Fruit fly (Drosophila melanogaster): ENCODE data around the gene CG3062.
A peak's percentile ranks its signal among the peaks of the same experiment; 100 is the strongest.

CG3062 gene

dm6 chrX:4684444-4684924 lies 39.8 kb upstream of the CG3062 start (continued):
- TF ChIP-seq dpn (GFP tag; optimal IDR thresholded peaks at IDR 0.05) (peak; percentile 86 to 89), Fer3 (tag; optimal IDR thresholded peaks at IDR 0.05) (peak; percentile 83), slou (GFP tag; optimal IDR thresholded peaks at IDR 0.05) (peak; percentile 62), Hmr (GFP tag; optimal IDR thresholded peaks at IDR 0.05) (peak; percentile 91), maf-S (GFP tag; optimal IDR thresholded peaks at IDR 0.05) (peak; percentile 76), Hr3 (GFP tag; optimal IDR thresholded peaks at IDR 0.05) (peak; percentile 71), CG4282 (GFP tag; optimal IDR thresholded peaks at IDR 0.05) (peak; percentile 82), Doc3 (GFP tag; IDR thresholded peaks at IDR 0.05; ENCODE audit: partially characterized antibody) (peak; percentile 79), tin (GFP tag; optimal IDR thresholded peaks at IDR 0.05) (peak; percentile 84), CG14965 (GFP tag; optimal IDR thresholded peaks at IDR 0.05; ENCODE audit: borderline replicate concordance) (no peak), Nf-YB (GFP tag; optimal IDR thresholded peaks at IDR 0.05) (peak; percentile 79), psq (GFP tag; optimal IDR thresholded peaks at IDR 0.05) (peak; percentile 57), HLH3B (GFP tag; IDR thresholded peaks at IDR 0.05) (peak; percentile 88), CG1832 (GFP tag; optimal IDR thresholded peaks at IDR 0.05) (peak; percentile 98), CG1233 (GFP tag; optimal IDR thresholded peaks at IDR 0.05) (peak; percentile 73), D (optimal IDR thresholded peaks at IDR 0.05) (peak; percentile 52), D (GFP tag; optimal IDR thresholded peaks at IDR 0.05) (peak; percentile 60), GATAe (GFP tag; conservative IDR thresholded peaks at IDR 0.05) (peak; percentile 72; the same call in 1 of the 2 replicates), Lim3 (GFP tag; IDR thresholded peaks at IDR 0.05) (peak; percentile 66), CG1602 (GFP tag; optimal IDR thresholded peaks at IDR 0.05) (peak; percentile 70), mld (GFP tag; IDR thresholded peaks at IDR 0.05; ENCODE audit: partially characterized antibody) (peak; percentile 73; the same call in 1 of the 3 replicates), CG13123 (GFP tag; optimal IDR thresholded peaks at IDR 0.05) (peak; percentile 66), ewg (GFP tag; optimal IDR thresholded peaks at IDR 0.05) (peak; percentile 64), pnt (GFP tag; optimal IDR thresholded peaks at IDR 0.05) (peak; percentile 73), bab2 (GFP tag; optimal IDR thresholded peaks at IDR 0.05) (peak; percentile 85), CG8089 (GFP tag; optimal IDR thresholded peaks at IDR 0.05) (peak; percentile 65), sqz (GFP tag; optimal IDR thresholded peaks at IDR 0.05) (peak; percentile 76), twi (tag; optimal IDR thresholded peaks at IDR 0.05) (peak; percentile 90), CG9876 (GFP tag; optimal IDR thresholded peaks at IDR 0.05) (peak; percentile 84), pan (optimal IDR thresholded peaks at IDR 0.05) (no peak), pan (GFP tag; optimal IDR thresholded peaks at IDR 0.05 in 1 of 2, IDR thresholded peaks at IDR 0.05 in 1 of 2) (peak in 1 of 2 experiments; percentile 93), CG2678 (tag; optimal IDR thresholded peaks at IDR 0.05) (peak; percentile 84), CG3281 (GFP tag; optimal IDR thresholded peaks at IDR 0.05) (peak; percentile 76), CG16813 (GFP tag; IDR thresholded peaks at IDR 0.05; ENCODE audit: partially characterized antibody) (peak; percentile 89), HHEX (GFP tag; optimal IDR thresholded peaks at IDR 0.05) (peak; percentile 81), CG4617 (GFP tag; optimal IDR thresholded peaks at IDR 0.05; ENCODE audit: borderline replicate concordance) (peak; percentile 78), MBD-R2 (GFP tag; IDR thresholded peaks at IDR 0.05) (peak; percentile 81), CG14441 (GFP tag; IDR thresholded peaks at IDR 0.05) (peak; percentile 92), D19A (tag; optimal IDR thresholded peaks at IDR 0.05) (peak; percentile 45), zf30C (GFP tag; optimal IDR thresholded peaks at IDR 0.05) (peak; percentile 52), CG43689 (GFP tag; IDR thresholded peaks at IDR 0.05) (peak; percentile 46; the same call in 1 of the 2 replicates), Max (GFP tag; optimal IDR thresholded peaks at IDR 0.05) (peak; percentile 39), slbo (GFP tag; IDR thresholded peaks at IDR 0.05) (peak; percentile 96), schlank (tag; optimal IDR thresholded peaks at IDR 0.05) (peak; percentile 81), CG32767 (GFP tag; IDR thresholded peaks at IDR 0.05) (peak; percentile 92), CG2202 (tag; optimal IDR thresholded peaks at IDR 0.05) (no peak), CG17568 (GFP tag; optimal IDR thresholded peaks at IDR 0.05) (peak; percentile 57), sens (GFP tag) (peak; percentile 95), B-H1 (GFP tag; IDR thresholded peaks at IDR 0.05) (peak; percentile 75), p53 (GFP tag; optimal IDR thresholded peaks at IDR 0.05) (peak; percentile 72), YL-1 (GFP tag; optimal IDR thresholded peaks at IDR 0.05) (peak; percentile 96)

Data from whole organism, embryonic.